Fruit fly (Drosophila melanogaster): ENCODE measurements around the gene prt.
A peak's percentile ranks its signal among the peaks of the same experiment; 100 is the strongest.

prt gene

DNA sequence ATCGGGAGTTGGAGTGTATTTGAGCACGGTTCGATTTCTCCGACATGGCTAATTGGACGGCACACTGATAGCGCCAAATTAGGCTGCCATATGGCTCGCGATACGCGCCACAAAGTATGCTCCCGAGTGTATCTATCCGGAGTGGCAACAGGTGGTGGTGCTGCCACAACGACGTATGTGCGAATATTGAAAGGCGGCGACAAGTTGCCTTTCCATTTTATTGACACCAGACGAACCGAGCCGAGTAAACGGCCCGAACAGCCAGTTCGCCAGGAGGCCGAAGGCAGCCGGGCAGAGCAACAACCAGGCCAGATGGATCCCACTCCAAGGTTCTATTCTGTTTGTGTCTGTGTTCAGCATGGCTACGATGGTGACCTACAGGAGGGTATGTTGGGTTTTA is at the start of gene prt:
Gene prt (minus strand): TSS at position 193 of the 400 bp plus-strand sequence.
- TF ChIP-seq brk (GFP tag; optimal IDR thresholded peaks at IDR 0.05) (no peak), rgr (GFP tag; optimal IDR thresholded peaks at IDR 0.05) (no peak), GATAd (GFP tag; optimal IDR thresholded peaks at IDR 0.05) (no peak), dsf (GFP tag; optimal IDR thresholded peaks at IDR 0.05; ENCODE audit: borderline replicate concordance) (no peak), foxo (GFP tag; optimal IDR thresholded peaks at IDR 0.05) (no peak), usp (GFP tag; optimal IDR thresholded peaks at IDR 0.05) (no peak), CG32264 (GFP tag; optimal IDR thresholded peaks at IDR 0.05) (no peak), CG9705 (GFP tag; optimal IDR thresholded peaks at IDR 0.05) (no peak), sage (GFP tag; optimal IDR thresholded peaks at IDR 0.05) (no peak), ey (GFP tag; optimal IDR thresholded peaks at IDR 0.05) (no peak), Myc (optimal IDR thresholded peaks at IDR 0.05) (no peak), tai (GFP tag; optimal IDR thresholded peaks at IDR 0.05) (no peak), Jra (GFP tag; optimal IDR thresholded peaks at IDR 0.05) (no peak), dmrt93B (GFP tag; optimal IDR thresholded peaks at IDR 0.05) (no peak), Hr78 (GFP tag; optimal IDR thresholded peaks at IDR 0.05) (no peak), OdsH (GFP tag; optimal IDR thresholded peaks at IDR 0.05) (no peak), Hr83 (GFP tag; optimal IDR thresholded peaks at IDR 0.05; ENCODE audit: poor library complexity, severe bottlenecking) (no peak), Vsx2 (GFP tag; optimal IDR thresholded peaks at IDR 0.05; ENCODE audit: partially characterized antibody) (no peak), Abd-B (GFP tag; optimal IDR thresholded peaks at IDR 0.05) (no peak)

DNA sequence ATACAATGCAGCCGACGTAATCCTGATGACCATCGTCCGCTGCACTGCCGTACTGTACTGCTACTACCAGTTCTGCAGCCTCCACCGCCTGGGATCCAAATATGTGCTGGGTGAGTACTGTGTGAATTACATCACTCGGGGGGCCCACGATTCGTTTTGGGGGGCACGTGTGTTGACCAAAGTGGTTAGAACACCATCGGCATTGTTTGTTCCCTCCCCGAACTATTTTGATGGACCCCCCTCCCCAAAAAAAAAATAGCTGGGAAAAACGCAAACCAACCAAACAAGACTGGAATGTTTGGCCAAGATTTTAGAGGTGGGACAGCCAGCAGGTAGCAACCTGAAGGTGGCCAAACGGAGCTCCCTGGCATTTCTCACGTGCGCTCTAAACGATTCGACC is 48.6 kb upstream of the prt start:
- no peak for TF ChIP-seq Abd-B (GFP tag; optimal IDR thresholded peaks at IDR 0.05)
- no peak for TF ChIP-seq brk (GFP tag; optimal IDR thresholded peaks at IDR 0.05)
- TF ChIP-seq N (GFP tag; optimal IDR thresholded peaks at IDR 0.05) = no peak

DNA sequence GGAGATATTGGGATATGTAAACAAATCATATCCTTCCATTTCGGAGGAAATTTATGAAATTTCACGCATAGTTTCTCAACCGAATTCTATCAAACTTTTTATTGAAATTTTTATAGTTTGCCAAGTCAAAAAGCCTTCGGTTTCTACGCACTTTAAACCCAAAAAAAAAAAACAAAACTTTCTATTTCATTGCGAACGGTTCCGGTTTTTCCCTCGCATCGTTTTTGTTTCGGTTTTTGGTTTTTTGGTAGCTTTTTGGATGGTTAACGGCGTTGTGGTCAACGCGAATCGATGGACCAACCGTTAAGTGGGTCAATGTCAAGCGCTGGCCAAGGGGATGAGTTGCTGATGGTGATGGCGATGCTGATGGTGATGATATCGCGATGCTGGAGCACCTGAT is 42.1 kb upstream of the prt start:
- TF ChIP-seq Mio (GFP tag; optimal IDR thresholded peaks at IDR 0.05) (no peak), lola (GFP tag; optimal IDR thresholded peaks at IDR 0.05) (no peak), Hr83 (GFP tag; optimal IDR thresholded peaks at IDR 0.05; ENCODE audit: poor library complexity, severe bottlenecking) (no peak), h (GFP tag; optimal IDR thresholded peaks at IDR 0.05) (no peak)

DNA sequence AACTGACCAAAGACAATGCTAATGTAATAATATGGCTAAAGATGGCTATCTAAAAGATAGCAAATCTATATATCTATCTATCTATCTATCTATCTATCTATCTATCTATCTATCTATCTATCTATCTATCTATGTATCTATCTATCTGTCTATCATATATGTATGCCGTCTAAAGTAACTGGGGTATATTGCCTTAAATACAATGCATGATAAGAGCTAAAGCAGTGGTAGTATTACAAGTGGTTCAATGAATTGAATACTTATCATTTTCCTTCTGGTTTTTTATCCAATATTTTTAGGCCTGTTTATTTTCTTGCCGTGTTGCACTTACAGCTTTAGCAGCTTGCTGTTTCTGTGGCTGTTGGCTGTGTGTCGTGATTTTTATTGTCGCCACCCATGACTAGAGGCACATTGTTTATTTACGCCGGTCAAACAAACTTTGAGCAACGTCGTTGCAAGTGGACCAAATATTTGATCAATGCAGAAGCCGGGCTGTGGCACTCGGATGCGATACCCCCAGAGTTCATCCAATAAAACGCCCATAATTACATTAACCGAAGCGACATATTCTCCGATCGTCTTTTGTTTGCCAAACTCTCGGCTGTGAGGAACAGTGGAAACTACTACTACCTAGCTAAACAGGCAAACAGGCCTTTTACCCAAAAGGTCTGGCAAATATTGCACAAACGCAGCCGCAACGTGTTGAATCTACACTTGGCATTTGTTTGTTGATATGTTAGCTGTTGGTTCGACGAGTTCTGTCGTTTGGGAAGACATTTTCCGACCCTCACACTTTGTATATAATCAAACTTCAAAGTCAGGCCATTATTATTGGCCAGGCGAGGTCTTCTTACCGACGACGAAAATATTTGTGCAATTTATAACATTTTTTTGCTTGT is 39.1 kb upstream of the prt start:
- TF ChIP-seq sv (GFP tag; optimal IDR thresholded peaks at IDR 0.05) (no peak), br (GFP tag; optimal IDR thresholded peaks at IDR 0.05) (no peak), CG9705 (GFP tag; optimal IDR thresholded peaks at IDR 0.05) (no peak), HLH106 (tag; optimal IDR thresholded peaks at IDR 0.05) (no peak), Abd-B (GFP tag; optimal IDR thresholded peaks at IDR 0.05) (no peak), CrebA (GFP tag; optimal IDR thresholded peaks at IDR 0.05; ENCODE audit: borderline replicate concordance) (no peak), psq (GFP tag; optimal IDR thresholded peaks at IDR 0.05) (no peak), Dfd (GFP tag; optimal IDR thresholded peaks at IDR 0.05) (no peak), woc (GFP tag; optimal IDR thresholded peaks at IDR 0.05) (no peak), sage (GFP tag; optimal IDR thresholded peaks at IDR 0.05) (no peak), Dif (GFP tag; optimal IDR thresholded peaks at IDR 0.05; ENCODE audit: partially characterized antibody) (no peak), foxo (GFP tag; optimal IDR thresholded peaks at IDR 0.05) (no peak)

DNA sequence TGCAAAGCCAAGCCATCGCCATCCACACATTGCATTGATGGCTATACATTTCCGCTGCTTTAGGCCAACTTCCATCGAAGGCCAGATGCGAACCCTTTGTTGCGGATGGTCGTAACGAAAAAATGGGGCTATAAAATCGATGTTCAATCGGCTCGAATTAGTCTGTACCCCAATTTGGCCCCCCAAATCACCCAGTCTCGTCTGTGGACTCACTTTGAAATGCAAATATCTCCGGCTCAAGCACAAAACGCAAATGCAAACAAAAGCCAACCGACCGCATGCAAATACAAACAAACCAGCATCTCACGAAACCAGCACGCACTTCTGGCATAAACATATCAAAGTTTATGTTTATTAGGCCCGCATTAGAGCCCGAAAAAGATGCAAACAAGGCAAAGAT is 37.5 kb upstream of the prt start:
- TF ChIP-seq pan (optimal IDR thresholded peaks at IDR 0.05) (no peak), CG32264 (GFP tag; optimal IDR thresholded peaks at IDR 0.05) (no peak)

DNA sequence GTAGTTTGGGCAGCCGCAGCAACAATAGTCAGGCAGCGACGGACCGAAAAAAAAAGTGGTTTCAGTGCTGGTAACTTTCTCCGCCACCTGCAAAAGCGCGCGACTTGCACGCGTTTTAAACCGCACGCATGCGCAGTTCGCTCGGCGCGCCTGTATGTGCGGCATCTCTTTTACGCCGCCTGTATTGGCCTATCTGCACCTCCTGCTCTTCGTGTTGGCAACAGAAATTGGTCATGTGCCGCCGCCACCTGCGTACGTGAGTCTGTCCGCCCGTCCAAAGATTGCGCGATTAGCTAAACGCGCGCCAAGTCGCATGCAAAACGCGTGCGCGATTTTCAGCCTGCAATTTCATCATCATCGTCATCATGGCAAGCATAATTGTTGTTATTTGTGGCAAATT is 36.8 kb upstream of the prt start:
- TF ChIP-seq sv (GFP tag; optimal IDR thresholded peaks at IDR 0.05) (no peak), sage (GFP tag; optimal IDR thresholded peaks at IDR 0.05) (no peak), jim (GFP tag; optimal IDR thresholded peaks at IDR 0.05) (no peak), Dif (GFP tag; optimal IDR thresholded peaks at IDR 0.05; ENCODE audit: partially characterized antibody) (no peak), Myc (optimal IDR thresholded peaks at IDR 0.05) (peak; percentile 86)
